Worm (Caenorhabditis elegans): ENCODE results near the gene twk-18.

twk-18 gene

DNA sequence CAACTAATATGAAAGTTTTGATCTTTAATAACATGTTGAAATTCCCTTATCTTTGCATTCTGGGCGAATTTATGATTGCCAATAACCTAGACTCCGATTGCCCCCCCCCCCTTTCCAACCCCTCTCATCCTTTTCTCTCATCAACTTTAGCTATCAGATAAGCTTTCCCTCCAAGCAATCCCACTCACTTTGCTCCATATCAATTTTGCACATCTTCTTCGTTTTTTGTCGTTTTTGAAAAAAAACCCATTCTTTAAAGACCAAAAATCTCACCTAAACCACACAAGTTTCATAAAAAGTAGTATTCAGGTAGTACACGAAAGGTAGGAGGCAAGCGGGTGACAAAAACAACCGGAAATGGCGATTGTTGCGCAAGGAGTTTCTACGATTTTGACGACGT lies at the start of gene twk-18:
twk-18 (plus strand) TSS at position 301 of the 400 bp plus-strand sequence.
- TF ChIP-seq W03F9.2 (tag; optimal IDR thresholded peaks at IDR 0.05) (no peak), dao-5 (tag; optimal IDR thresholded peaks at IDR 0.05) (no peak), him-1 (tag; optimal IDR thresholded peaks at IDR 0.05) (no peak)

DNA sequence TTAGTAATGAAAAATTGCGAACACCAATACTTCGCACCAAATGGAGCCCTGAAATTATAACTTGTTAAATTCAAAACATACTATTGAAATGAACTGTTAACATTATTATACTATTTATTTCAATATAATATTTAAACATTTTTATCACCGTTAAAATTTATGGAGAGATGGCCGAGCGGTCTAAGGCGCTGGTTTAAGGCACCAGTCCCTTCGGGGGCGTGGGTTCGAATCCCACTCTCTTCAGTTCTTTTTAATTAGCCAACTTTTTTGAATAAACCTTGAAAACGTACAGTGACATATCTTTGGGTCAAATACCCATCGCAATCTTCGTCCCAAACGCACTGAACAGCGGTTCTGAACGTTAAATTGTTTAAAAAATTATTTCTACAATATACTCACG lies 48.5 kb upstream of the twk-18 start:
- TF ChIP-seq W03F9.2 (tag; optimal IDR thresholded peaks at IDR 0.05) (no peak), him-1 (tag; optimal IDR thresholded peaks at IDR 0.05) (no peak), dao-5 (tag; optimal IDR thresholded peaks at IDR 0.05) (no peak)

DNA sequence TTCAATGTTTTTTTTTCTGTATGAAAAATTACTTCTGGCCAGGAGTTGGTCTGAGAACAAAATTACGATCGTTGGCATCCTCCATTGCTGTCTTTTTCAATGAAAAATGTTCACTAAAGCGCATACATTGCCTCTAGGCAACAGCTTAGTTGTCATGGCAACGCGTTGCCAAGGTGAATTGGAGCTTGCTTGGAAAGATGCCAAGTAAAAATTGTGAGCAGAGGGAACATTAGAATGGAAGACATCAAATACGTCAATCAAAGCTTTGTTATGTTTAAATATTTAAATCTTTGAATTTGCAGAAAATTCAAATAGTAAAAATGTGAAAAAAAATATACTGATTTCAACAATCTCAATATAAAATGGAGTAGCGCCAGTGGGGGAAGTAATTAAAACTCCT lies 47.9 kb upstream of the twk-18 start, which contains the start of gene dylt-2:
dylt-2 (minus strand) TSS at position 101 of the 400 bp plus-strand sequence.
- no peak for TF ChIP-seq him-1 (tag; optimal IDR thresholded peaks at IDR 0.05)
- TF ChIP-seq W03F9.2 (tag; optimal IDR thresholded peaks at IDR 0.05), result no peak
- no peak for TF ChIP-seq dao-5 (tag; optimal IDR thresholded peaks at IDR 0.05)

DNA sequence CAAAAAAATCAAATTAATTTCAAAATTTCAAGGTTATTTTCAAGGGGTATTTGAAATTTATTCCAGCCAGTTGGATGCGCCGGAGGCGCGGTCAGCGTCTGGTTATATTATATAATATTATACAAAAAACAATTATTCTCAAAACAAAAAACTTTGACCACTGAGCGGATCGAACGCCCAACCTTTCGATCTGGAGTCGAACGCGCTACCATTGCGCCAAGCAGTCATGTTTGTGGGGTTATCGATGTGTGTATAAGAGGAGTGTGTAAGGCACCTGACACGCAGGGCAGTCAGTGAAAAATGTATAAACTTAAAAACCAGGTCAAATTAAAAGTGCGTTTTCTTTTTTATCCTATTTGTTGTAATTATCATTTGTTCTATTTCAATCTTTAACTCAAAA lies 43.9 kb upstream of the twk-18 start:
- TF ChIP-seq dao-5 (tag; optimal IDR thresholded peaks at IDR 0.05), result no peak
- no peak for TF ChIP-seq him-1 (tag; optimal IDR thresholded peaks at IDR 0.05)
- peak; percentile 34 for TF ChIP-seq W03F9.2 (tag; optimal IDR thresholded peaks at IDR 0.05)

DNA sequence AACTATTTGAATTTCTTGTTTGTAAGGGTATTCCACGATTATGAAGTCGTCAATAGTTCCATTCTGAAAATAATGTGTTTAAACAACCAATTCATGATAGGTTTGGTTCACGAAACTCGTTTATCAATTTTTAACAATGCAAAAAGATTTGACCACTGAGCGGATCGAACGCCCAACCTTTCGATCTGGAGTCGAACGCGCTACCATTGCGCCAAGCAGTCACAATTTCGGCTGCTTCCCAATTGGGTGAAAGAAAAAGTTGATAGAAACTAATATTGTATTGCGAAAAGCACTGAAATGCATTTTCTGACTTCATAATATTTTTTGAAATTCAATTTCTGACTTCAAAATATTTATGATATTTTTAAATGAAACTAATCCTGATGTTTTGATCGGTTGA lies 42.9 kb upstream of the twk-18 start:
- no peak for TF ChIP-seq him-1 (tag; optimal IDR thresholded peaks at IDR 0.05)
- no peak for TF ChIP-seq W03F9.2 (tag; optimal IDR thresholded peaks at IDR 0.05)
- TF ChIP-seq dao-5 (tag; optimal IDR thresholded peaks at IDR 0.05), result no peak

DNA sequence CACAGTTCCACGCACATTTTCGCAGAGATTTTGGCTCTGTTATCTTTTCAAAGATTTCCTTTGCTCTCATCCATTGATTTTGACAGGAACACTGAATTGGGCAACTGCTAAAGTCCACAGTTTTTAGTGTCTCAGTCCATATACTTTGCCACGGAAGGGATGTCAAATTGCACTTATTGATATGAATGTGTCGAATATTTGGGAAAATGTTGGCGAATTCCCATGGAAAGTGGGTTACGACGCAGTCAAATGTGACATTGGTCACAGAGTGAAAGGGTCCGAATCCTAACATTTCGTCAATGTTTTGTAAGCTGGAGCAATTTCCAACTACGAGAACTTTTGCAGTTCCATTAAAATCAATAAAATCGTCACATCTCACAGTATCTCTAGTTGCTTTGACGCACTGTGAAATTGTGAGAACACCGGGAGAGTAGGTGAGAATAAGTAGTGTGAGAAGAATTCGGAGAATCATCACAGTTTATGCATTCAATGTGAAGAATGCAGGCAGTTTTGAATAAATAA lies 37.4 kb upstream of the twk-18 start, which contains the start of gene trk-1:
trk-1 (minus strand) TSS at position 472 of the 522 bp plus-strand sequence.
- TF ChIP-seq dao-5 (tag; optimal IDR thresholded peaks at IDR 0.05), result no peak

DNA sequence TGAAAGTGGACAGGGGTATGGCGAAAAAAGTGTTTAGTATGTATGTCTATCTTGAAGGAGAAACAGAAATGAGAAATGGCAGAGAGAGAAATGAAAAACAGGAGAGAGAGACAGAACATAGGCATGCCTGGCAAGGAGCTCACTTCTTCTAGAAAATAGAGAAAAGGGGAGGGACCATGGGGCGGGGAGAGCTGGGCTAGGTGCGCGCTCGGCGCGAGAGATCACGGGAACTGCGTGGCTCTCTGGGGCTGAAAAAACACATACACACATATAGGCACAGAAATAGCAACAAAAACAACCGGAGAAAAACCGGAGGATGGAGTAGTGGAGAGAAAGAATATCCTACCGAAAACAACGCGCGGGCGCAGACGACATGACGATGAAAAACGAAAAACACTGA lies 35.9 kb upstream of the twk-18 start:
- TF ChIP-seq him-1 (tag; optimal IDR thresholded peaks at IDR 0.05) (no peak), W03F9.2 (tag; optimal IDR thresholded peaks at IDR 0.05) (no peak), dao-5 (tag; optimal IDR thresholded peaks at IDR 0.05) (no peak)

DNA sequence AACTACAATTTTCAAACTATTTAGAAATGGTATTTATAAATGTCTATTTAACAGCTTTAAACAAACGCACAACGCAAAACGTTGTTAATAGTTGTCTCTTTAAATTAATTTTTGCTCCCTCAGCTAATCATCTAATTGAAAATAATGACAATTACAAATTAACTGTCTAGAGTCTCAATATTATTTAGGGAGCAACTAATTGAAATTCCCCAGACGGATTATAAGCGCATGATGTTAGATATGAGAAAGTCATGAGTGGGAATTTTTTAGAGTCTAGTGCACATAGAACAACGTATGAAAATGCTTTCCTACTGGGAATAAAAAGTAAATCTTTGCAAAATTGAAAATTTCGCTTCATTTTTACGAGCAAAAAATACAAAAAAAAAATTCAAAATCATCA lies 34.9 kb upstream of the twk-18 start:
- no peak for TF ChIP-seq dao-5 (tag; optimal IDR thresholded peaks at IDR 0.05)
- no peak for TF ChIP-seq W03F9.2 (tag; optimal IDR thresholded peaks at IDR 0.05)
- no peak for TF ChIP-seq him-1 (tag; optimal IDR thresholded peaks at IDR 0.05)

DNA sequence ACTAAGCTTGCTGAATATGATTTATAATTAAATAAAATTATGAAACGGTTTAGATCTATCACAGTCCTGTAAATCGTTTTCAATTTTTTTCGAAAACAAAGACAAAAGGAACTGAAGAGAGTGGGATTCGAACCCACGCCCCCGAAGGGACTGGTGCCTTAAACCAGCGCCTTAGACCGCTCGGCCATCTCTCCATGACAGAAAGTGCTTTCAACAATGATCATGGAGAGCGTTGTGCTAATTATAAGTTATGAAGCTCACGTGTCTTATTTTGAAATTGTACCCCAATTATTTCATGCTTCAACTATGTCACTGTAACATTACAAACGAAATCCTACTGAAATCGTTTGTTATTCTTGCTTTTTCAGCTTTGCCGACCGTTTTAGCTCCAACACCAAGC lies 32.1 kb upstream of the twk-18 start:
- no peak for TF ChIP-seq him-1 (tag; optimal IDR thresholded peaks at IDR 0.05)
- no peak for TF ChIP-seq dao-5 (tag; optimal IDR thresholded peaks at IDR 0.05)
- no peak for TF ChIP-seq W03F9.2 (tag; optimal IDR thresholded peaks at IDR 0.05)

DNA sequence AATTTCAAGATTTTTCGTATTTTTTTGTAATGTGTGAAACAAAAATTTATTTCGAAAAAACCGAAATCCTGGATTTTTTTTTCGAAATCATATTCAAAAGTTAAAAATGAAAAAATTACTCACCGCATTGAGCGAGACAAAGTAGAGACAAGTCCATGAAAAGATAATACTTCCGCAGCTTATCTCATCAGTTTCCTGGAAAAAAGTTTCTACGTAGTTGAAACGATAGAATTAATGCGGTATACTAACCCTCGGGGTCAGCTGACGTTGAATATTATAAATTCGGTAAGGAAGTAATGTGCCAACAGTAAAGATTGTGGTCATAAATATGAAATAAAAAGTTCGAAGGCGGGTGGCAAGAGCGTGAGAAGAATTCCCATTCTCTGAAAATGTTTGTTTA lies 30.0 kb upstream of the twk-18 start:
- TF ChIP-seq dao-5 (tag; optimal IDR thresholded peaks at IDR 0.05), result no peak

DNA sequence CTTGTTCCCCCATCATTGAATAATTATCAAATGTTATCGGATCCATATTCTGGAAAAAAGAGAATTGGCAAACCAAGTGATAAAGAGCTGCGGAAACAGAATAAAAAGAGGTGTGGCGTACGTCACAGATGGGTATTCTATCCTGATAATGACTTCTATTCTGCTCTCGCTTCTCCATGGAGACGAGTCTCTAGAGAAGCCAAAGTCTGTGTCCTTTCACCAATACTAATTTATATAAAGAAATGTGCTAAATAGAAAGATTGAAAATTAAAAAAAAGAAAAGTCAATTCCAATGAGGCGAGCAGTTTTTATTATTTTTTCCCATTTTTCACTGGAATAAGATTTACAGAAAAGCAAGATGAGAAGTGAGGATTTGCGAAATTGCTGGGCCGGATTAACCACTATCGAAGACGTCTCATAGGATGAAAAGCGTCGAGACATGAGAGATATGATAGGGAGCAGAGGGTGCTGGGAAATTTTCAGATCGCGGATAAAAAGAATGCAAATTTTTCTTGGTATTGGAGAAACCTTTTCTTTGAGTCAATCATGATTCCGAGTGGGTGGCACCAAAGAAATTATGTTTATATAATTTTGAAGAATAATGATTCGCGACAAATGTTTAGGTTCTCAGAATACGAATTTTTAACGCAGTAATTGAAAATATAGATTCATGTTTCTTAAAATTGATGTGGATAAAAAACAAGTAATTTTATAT lies 26.7 kb upstream of the twk-18 start, which contains the start of gene aexr-3:
aexr-3 (minus strand) TSS at position 51 of the 715 bp plus-strand sequence.
- no peak for TF ChIP-seq W03F9.2 (tag; optimal IDR thresholded peaks at IDR 0.05)
- no peak for TF ChIP-seq dao-5 (tag; optimal IDR thresholded peaks at IDR 0.05)
- TF ChIP-seq him-1 (tag; optimal IDR thresholded peaks at IDR 0.05), result no peak

DNA sequence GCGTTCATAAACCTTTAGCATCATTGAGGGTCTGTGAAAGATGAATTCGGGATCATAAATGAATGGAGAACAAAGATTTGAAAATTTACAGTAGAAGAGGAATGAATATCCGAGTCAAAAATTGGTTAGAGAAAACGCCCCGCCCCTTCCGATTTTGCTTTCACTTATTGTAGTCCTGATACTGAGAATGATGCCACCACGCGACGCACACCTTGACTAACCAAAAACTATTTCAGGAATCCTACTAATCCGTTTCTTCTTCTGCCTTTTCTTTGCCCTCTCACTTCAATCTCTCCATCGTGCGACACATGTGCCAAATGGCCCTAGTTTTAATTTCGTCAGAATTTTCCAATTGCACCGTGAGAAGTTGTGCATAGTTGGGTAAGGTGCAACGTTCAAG lies 24.5 kb upstream of the twk-18 start:
- no peak for TF ChIP-seq W03F9.2 (tag; optimal IDR thresholded peaks at IDR 0.05)
- TF ChIP-seq him-1 (tag; optimal IDR thresholded peaks at IDR 0.05), result no peak
- TF ChIP-seq dao-5 (tag; optimal IDR thresholded peaks at IDR 0.05), result no peak

DNA sequence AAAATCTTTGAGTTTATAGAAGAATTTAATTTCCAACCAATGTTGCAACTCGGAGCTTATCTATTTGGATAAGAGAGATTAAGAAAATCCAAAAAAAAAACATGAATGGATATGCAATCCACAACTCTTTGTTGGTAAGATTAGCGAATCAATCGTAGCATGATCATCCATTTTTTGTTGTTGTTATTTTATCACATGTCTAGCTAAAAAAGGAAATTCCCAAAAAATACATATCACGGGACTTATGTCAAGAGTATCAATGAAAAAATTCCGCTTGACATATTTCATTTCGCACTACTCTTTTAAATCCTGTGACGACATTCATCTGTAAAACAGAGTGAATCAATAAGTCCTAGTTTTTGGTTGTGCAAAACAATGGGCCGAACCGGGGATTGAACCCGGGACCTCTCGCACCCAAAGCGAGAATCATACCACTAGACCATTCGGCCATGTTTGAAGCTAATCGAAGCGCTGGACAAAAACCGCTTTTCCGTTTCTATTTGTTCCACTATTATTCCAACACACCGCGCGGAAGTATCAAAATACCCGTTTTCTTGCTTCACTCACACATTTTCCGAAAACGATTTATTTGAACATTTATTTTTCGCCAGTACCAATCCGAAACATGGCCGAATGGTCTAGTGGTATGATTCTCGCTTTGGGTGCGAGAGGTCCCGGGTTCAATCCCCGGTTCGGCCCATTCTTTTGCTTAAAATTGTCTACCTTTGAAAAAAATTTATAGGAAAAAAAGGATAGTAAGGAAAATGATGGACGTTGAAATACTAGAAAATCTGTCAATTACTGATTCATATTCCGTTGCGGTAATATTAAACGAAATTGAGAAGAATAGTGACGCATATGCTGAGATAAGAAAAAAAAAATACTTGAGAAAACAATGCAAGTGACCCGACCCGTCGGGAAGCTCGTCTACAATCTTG lies 18.5 kb upstream of the twk-18 start:
- TF ChIP-seq dao-5 (tag; optimal IDR thresholded peaks at IDR 0.05) (no peak), him-1 (tag; optimal IDR thresholded peaks at IDR 0.05) (no peak), W03F9.2 (tag; optimal IDR thresholded peaks at IDR 0.05) (no peak)

DNA sequence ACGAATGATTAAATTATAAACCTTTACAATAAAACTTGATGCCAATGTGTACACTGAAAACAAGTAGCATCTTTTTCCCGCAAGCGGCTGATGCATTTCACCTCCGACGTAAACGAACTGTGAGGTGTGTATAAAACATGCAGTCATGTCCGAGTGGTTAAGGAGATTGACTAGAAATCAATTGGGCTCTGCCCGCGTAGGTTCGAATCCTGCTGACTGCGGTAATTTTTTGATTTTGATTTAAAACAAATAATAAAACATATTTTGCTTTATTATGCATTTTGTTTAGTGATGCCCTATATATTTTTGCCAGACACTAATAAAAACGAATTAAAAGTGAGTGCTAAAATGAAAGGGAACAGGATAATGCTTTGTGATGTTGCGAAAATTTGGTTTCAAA lies 16.5 kb upstream of the twk-18 start:
- TF ChIP-seq him-1 (tag; optimal IDR thresholded peaks at IDR 0.05) (peak; percentile 19), W03F9.2 (tag; optimal IDR thresholded peaks at IDR 0.05) (peak; percentile 48), dao-5 (tag; optimal IDR thresholded peaks at IDR 0.05) (no peak)

Measured in whole organism, L4/young adult.